Worm (Caenorhabditis elegans) whole organism, late embryonic: ENCODE results near the gene nspa-10.

Experiments used
- K09A11.1 ChIP-seq: sonication (generic microtip); optimal IDR thresholded peaks from 2 replicates; lab custom pipeline; 2017; ENCODE audit warnings: antibody characterized with exemption, mild to moderate bottlenecking, missing genetic modification characterization, missing compliant biosample characterization; ENCODE audit not compliant: insufficient read depth
- T23F11.4 ChIP-seq: fragments of 200-800 bp; sonication (Bioruptor generic); optimal IDR thresholded peaks from 2 replicates; lab custom pipeline; 2018; ENCODE audit warnings: mild to moderate bottlenecking, missing genetic modification characterization, missing compliant biosample characterization
- Y22D7AL.16 ChIP-seq: sonication (generic microtip); optimal IDR thresholded peaks from 2 replicates; lab custom pipeline; 2016; ENCODE audit warnings: missing genetic modification characterization, missing compliant biosample characterization
- ceh-14 ChIP-seq: sonication (generic microtip); optimal IDR thresholded peaks from 2 replicates; lab custom pipeline; 2016; ENCODE audit warnings: missing genotype, missing genetic modification characterization, missing compliant biosample characterization
- ceh-19 ChIP-seq: fragments of 200-800 bp; sonication (Bioruptor generic); optimal IDR thresholded peaks from 2 replicates; lab custom pipeline; 2018; ENCODE audit warnings: mild to moderate bottlenecking, missing genetic modification characterization, missing compliant biosample characterization
- ceh-2 ChIP-seq: sonication (generic microtip); optimal IDR thresholded peaks from 2 replicates; lab custom pipeline; 2016; ENCODE audit warnings: missing genotype, missing genetic modification characterization, missing compliant biosample characterization
- ceh-22 ChIP-seq: sonication (generic microtip); optimal IDR thresholded peaks from 2 replicates; lab custom pipeline; 2017; ENCODE audit warnings: missing biosample characterization, missing genetic modification characterization
- ceh-31 ChIP-seq: sonication (generic microtip); optimal IDR thresholded peaks from 2 replicates; lab custom pipeline; 2016; ENCODE audit warnings: missing genetic modification characterization, missing compliant biosample characterization
- ceh-45 ChIP-seq: fragments of 200-800 bp; sonication (Bioruptor generic); IDR thresholded peaks from 2 replicates; pipeline ENCODE4 v1.3.6; 2022; ENCODE audit warnings: missing genetic modification reagents, missing genetic modification characterization, missing compliant biosample characterization
- che-1 ChIP-seq: sonication (generic microtip); optimal IDR thresholded peaks from 2 replicates; lab custom pipeline; 2016; ENCODE audit warnings: mild to moderate bottlenecking, missing genetic modification characterization, missing compliant biosample characterization
- dve-1 ChIP-seq: sonication (generic microtip); optimal IDR thresholded peaks from 2 replicates; lab custom pipeline; 2017; ENCODE audit warnings: antibody characterized with exemption, mild to moderate bottlenecking, missing genetic modification characterization, missing compliant biosample characterization
- elt-2 ChIP-seq: sonication (generic microtip); optimal IDR thresholded peaks from 2 replicates; lab custom pipeline; 2016; ENCODE audit warnings: missing genetic modification reagents, missing genetic modification characterization, missing compliant biosample characterization
- elt-4 ChIP-seq: sonication (generic microtip); optimal IDR thresholded peaks from 2 replicates; lab custom pipeline; 2016; ENCODE audit warnings: missing genetic modification characterization, missing compliant biosample characterization
- ets-4 ChIP-seq: sonication (generic microtip); optimal IDR thresholded peaks from 2 replicates; lab custom pipeline; 2016; ENCODE audit warnings: missing genetic modification characterization, missing compliant biosample characterization
- eyg-1 ChIP-seq: sonication (generic microtip); optimal IDR thresholded peaks from 2 replicates; lab custom pipeline; 2016; ENCODE audit warnings: missing genotype, missing genetic modification characterization, missing compliant biosample characterization
- fkh-10 ChIP-seq: fragments of 150-350 bp; optimal IDR thresholded peaks from 2 replicates; lab custom pipeline; 2014; ENCODE audit warnings: missing biosample characterization, missing genetic modification reagents, missing genetic modification characterization
- gmeb-2 ChIP-seq: sonication (generic microtip); optimal IDR thresholded peaks from 2 replicates; lab custom pipeline; 2016; ENCODE audit warnings: missing genetic modification characterization, inconsistent platforms, missing compliant biosample characterization
- hlh-13 ChIP-seq: fragments of 200-800 bp; sonication (Bioruptor generic); optimal IDR thresholded peaks from 2 replicates; lab custom pipeline; 2018; ENCODE audit warnings: mild to moderate bottlenecking, missing genetic modification characterization, missing compliant biosample characterization
- hlh-15 ChIP-seq: sonication (generic microtip); optimal IDR thresholded peaks from 2 replicates; lab custom pipeline; 2016; ENCODE audit warnings: missing genetic modification characterization, missing compliant biosample characterization
- hlh-30 ChIP-seq: sonication (generic microtip); optimal IDR thresholded peaks from 2 replicates; lab custom pipeline; 2017; ENCODE audit warnings: antibody characterized with exemption, missing genetic modification characterization, missing compliant biosample characterization; ENCODE audit not compliant: insufficient read depth
- lin-11 ChIP-seq: fragments of 200-800 bp; sonication (Bioruptor generic); optimal IDR thresholded peaks from 2 replicates; lab custom pipeline; 2018; ENCODE audit warnings: mild to moderate bottlenecking, missing genetic modification characterization, missing compliant biosample characterization
- mec-3 ChIP-seq: sonication (generic microtip); optimal IDR thresholded peaks from 2 replicates; lab custom pipeline; 2016; ENCODE audit warnings: borderline replicate concordance, missing genetic modification characterization, missing compliant biosample characterization
- nfya-1 ChIP-seq: sonication (generic microtip); optimal IDR thresholded peaks from 2 replicates; lab custom pipeline; 2017; ENCODE audit warnings: missing genetic modification characterization, mild to moderate bottlenecking, missing compliant biosample characterization, antibody characterized with exemption, moderate library complexity
- nhr-11 ChIP-seq: fragments of 150-350 bp; optimal IDR thresholded peaks from 2 replicates; lab custom pipeline; 2014; ENCODE audit warnings: missing biosample characterization, missing genetic modification characterization
- npax-4 ChIP-seq: sonication (generic microtip); optimal IDR thresholded peaks from 2 replicates; lab custom pipeline; 2016; ENCODE audit warnings: missing genetic modification characterization, missing compliant biosample characterization
- odd-2 ChIP-seq: sonication (generic microtip); optimal IDR thresholded peaks from 2 replicates; lab custom pipeline; 2017; ENCODE audit warnings: antibody characterized with exemption, mild to moderate bottlenecking, missing genetic modification characterization, missing compliant biosample characterization
- pag-3 ChIP-seq: sonication (generic microtip); optimal IDR thresholded peaks from 2 replicates; lab custom pipeline; 2016; ENCODE audit warnings: missing compliant biosample characterization, missing genetic modification characterization, borderline replicate concordance
- pha-2 ChIP-seq: sonication (generic microtip); optimal IDR thresholded peaks from 2 replicates; lab custom pipeline; 2017; ENCODE audit warnings: mild to moderate bottlenecking, missing genetic modification characterization, missing compliant biosample characterization
- pha-4 ChIP-seq: fragments of 150-350 bp; optimal IDR thresholded peaks from 2 replicates; lab custom pipeline; 2018; ENCODE audit warnings: missing biosample characterization, missing genetic modification reagents, missing genetic modification characterization
- pqm-1 ChIP-seq: sonication (generic microtip); optimal IDR thresholded peaks from 2 replicates; lab custom pipeline; 2016; ENCODE audit warnings: missing genetic modification characterization, missing compliant biosample characterization
- pros-1 ChIP-seq: fragments of 150-350 bp; optimal IDR thresholded peaks from 2 replicates; lab custom pipeline; 2014; ENCODE audit warnings: missing biosample characterization, missing genetic modification reagents, missing genetic modification characterization
- ref-2 ChIP-seq: sonication (generic microtip); optimal IDR thresholded peaks from 2 replicates; lab custom pipeline; 2016; ENCODE audit warnings: missing genetic modification characterization, missing compliant biosample characterization
- sox-2 ChIP-seq: fragments of 200-800 bp; sonication (Bioruptor generic); IDR thresholded peaks from 2 replicates; pipeline ENCODE4 v1.3.6; 2022; ENCODE audit warnings: missing genetic modification reagents, missing genetic modification characterization, missing compliant biosample characterization
- syd-9 ChIP-seq: sonication (generic microtip); optimal IDR thresholded peaks from 2 replicates; lab custom pipeline; 2016; ENCODE audit warnings: mild to moderate bottlenecking, missing genetic modification characterization, moderate library complexity, missing compliant biosample characterization
- tbx-2 ChIP-seq: sonication (generic microtip); optimal IDR thresholded peaks from 2 replicates; lab custom pipeline; 2016; ENCODE audit warnings: missing genetic modification characterization, missing compliant biosample characterization
- tbx-7 ChIP-seq: sonication (generic microtip); optimal IDR thresholded peaks from 2 replicates; lab custom pipeline; 2016; ENCODE audit warnings: missing genotype, missing genetic modification characterization, missing compliant biosample characterization
- ttx-3 ChIP-seq: sonication (generic microtip); optimal IDR thresholded peaks from 2 replicates; lab custom pipeline; 2016; ENCODE audit warnings: missing genetic modification reagents, missing genetic modification characterization, missing compliant biosample characterization
- unc-42 ChIP-seq: sonication (generic microtip); optimal IDR thresholded peaks from 2 replicates; lab custom pipeline; 2016; ENCODE audit warnings: missing genotype, missing genetic modification characterization, missing compliant biosample characterization
- unc-55 ChIP-seq: sonication (generic microtip); optimal IDR thresholded peaks from 2 replicates; lab custom pipeline; 2017; ENCODE audit warnings: missing biosample characterization, missing genetic modification reagents, missing genetic modification characterization

Gene nspa-10

DNA sequence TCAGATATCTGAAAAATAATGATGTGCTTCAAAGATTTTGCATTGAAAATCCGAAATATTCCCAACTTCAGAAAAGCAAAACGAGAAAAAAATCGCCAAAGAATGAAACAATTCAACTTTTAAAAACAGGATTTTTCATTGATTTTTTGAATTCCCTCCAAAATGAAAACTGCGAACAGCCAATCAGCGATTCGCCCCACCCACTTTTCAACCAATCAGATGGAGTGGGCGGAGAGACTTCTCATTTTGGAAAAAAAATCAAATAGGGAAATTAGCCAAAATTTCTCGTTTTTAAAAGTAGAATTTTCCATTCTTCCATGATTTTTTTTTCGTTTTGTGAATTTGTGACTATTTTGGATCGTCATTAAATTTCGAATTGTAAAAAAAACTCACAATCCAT lies 34.5 kb upstream of the nspa-10 start:
- TF ChIP-seq nfya-1 (tag; lab: Kevin White, UChicago) (peak; percentile 88), odd-2 (no peak)

DNA sequence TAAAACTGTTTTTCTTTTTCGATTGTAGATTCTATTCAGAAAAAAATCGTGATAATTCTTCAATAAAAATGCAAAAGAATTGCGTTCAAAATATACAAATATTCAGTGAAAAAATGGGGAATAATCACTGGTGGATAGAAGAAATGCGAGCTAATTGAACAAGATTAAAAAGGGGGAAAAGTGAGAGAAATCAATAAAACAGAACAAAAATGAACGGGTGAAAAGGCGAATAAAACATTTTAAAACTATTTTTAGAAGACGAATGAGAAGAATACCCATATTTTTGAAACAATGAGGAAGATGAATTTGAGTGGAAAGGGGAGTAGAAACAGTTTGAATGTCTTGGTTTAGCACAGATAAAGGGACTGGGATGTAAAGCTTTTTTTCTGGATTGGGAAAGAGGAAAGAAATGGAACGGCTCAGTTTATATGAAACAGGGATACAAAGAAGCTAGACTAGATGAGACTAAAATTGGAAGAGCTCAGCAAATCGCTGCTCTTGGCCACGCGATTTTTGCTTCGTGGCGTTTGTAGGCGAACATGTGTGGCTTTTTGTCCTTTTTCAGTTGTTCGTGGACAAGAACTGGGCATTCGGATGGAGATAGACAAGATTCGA lies 34.0 kb upstream of the nspa-10 start, which contains the start of gene Y50E8A.12:
Gene Y50E8A.12, minus strand, starts transcription at position 51 of the 615 bp plus-strand sequence.
- TF ChIP-seq nfya-1 (tag; lab: Kevin White, UChicago) (no peak), pqm-1 (tag; lab: Kevin White, UChicago) (no peak), ceh-22 (tag; lab: Kevin White, UChicago) (no peak), elt-4 (no peak), ttx-3 (tag; lab: Kevin White, UChicago) (no peak), gmeb-2 (no peak), che-1 (no peak), pag-3 (tag; lab: Kevin White, UChicago) (no peak), tbx-2 (tag; lab: Kevin White, UChicago) (no peak), eyg-1 (tag; lab: Kevin White, UChicago) (no peak), fkh-10 (GFP tag; lab: Kevin White, UChicago) (no peak), pros-1 (no peak), npax-4 (tag; lab: Kevin White, UChicago) (no peak), unc-55 (GFP tag; lab: Kevin White, UChicago) (no peak), ref-2 (tag; lab: Kevin White, UChicago) (no peak), ceh-45 (GFP tag; lab: Robert Waterston, UW) (no peak), ceh-14 (tag; lab: Kevin White, UChicago) (no peak), T23F11.4 (no peak), mec-3 (tag; lab: Kevin White, UChicago) (no peak), pha-4 (tag; lab: Kevin White, UChicago) (no peak)

DNA sequence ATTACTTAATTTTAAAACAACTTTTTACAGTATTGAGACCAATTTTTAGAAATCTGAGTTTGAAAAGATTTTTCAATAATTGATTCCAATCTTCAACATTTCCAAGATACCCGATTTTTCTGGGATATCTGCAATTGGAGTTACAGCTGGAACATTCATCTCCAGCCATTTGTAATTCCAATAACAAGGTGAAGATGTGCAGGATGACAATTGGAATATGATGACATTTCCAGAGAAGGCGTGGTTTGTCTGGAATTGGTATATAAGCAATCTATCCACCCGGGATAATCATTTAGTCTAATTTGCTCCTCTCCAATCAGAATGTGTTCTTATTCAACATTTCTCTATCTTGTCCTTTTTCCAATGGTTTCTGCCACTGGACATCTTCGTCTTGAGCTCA lies 30.9 kb upstream of the nspa-10 start, which contains the start of gene Y50E8A.11:
Gene Y50E8A.11, plus strand, starts transcription at position 301 of the 400 bp plus-strand sequence.
- TF ChIP-seq sox-2 (GFP tag; lab: Robert Waterston, UW) (no peak), dve-1 (no peak), ceh-19 (GFP tag; lab: Kevin White, UChicago) (no peak), nhr-11 (tag; lab: Kevin White, UChicago) (no peak), ceh-2 (tag; lab: Kevin White, UChicago) (no peak), hlh-15 (no peak), tbx-7 (tag; lab: Kevin White, UChicago) (no peak), pros-1 (no peak), K09A11.1 (tag; lab: Kevin White, UChicago) (no peak), lin-11 (tag; lab: Kevin White, UChicago) (no peak)

DNA sequence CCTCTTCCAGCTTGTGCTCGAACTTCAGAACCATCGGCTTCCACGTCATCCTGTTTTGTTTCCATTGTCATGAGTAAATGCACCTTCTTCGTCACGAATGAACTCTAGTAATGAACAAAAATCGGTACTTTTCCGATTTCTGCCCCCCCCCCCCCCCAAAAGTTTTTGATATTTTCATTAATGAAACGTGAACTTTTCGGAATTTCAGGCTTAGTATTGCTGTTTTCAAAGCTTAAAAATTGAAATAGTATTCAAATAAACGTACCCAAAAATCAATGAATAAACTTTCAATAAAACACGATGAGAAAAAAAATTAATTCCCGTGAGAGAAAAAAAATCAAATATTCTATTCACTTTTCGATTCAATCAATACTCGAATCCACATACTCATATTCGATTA lies 29.4 kb upstream of the nspa-10 start, which contains the start of the genes scrm-7 and Y50E8A.10:
Gene scrm-7, minus strand, starts transcription at position 101 of the 400 bp plus-strand sequence.
Gene Y50E8A.10, plus strand, starts transcription at position 353 of the 400 bp plus-strand sequence.
- TF ChIP-seq hlh-13 (no peak), unc-42 (tag; lab: Kevin White, UChicago) (no peak), pha-2 (tag; lab: Kevin White, UChicago) (no peak), pqm-1 (tag; lab: Kevin White, UChicago) (no peak), Y22D7AL.16 (tag; lab: Kevin White, UChicago) (no peak), elt-4 (no peak)

DNA sequence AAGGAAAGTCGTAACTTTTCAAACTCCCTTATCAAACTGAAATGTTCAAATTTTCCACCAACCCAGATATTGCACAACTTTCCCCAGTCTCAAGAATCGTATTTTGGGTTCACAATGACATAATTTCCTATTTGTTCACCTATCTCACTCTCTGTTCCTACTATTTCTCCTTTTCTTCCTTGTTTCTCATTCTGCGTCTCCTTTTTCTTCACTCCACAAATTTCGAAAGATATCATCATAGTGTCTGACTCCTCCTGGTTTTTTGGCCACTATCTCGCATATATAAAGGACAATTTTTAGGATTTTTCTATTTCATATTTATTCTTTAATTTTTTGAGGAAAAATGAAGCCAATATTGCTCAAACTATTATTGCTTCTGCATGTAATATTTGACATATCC lies 22.8 kb upstream of the nspa-10 start, which contains the start of gene haf-7:
Gene haf-7, plus strand, starts transcription at position 211 of the 400 bp plus-strand sequence.
- no peak for TF ChIP-seq ets-4 (tag; lab: Kevin White, UChicago)
- TF ChIP-seq elt-2 (tag; lab: Kevin White, UChicago) = peak; percentile 14
- no peak for TF ChIP-seq ceh-31
- no peak for TF ChIP-seq pqm-1 (tag; lab: Kevin White, UChicago)
- TF ChIP-seq syd-9 (tag; lab: Kevin White, UChicago) = no peak
- no peak for TF ChIP-seq hlh-30
- no peak for TF ChIP-seq unc-55 (GFP tag; lab: Kevin White, UChicago)
